Worm (Caenorhabditis elegans): Measurements from ENCODE around the gene F38H4.3.

ce11 chrIV:11892545-11892944 is 50.3 kb downstream of the F38H4.3 start:
- TF ChIP-seq lag-1 (GFP tag; IDR thresholded peaks at IDR 0.05): no peak
- TF ChIP-seq attf-3 (GFP tag; conservative IDR thresholded peaks at IDR 0.05): no peak
- no peak for TF ChIP-seq unc-62 (GFP tag; optimal IDR thresholded peaks at IDR 0.05)
- TF ChIP-seq let-526 (GFP tag; IDR thresholded peaks at IDR 0.05): no peak
- no peak for TF ChIP-seq dpff-1 (tag; optimal IDR thresholded peaks at IDR 0.05)

Data from whole organism, young adult.